Fruit fly (Drosophila melanogaster) Kc167 (cell line): ENCODE results near the gene bb8.

ENCODE experiments used
- Myc ChIP-seq: fragments of >200 bp; optimal IDR thresholded peaks from 2 replicates; lab custom pipeline; 2017; ENCODE audit warnings: missing external identifiers
- insv ChIP-seq: fragments of >200 bp; optimal IDR thresholded peaks from 3 replicates; lab custom pipeline; 2018; ENCODE audit warnings: missing external identifiers

dm6 chr3R:23296146-23296545, 6.2 kb upstream of the bb8 start:
- no peak for TF ChIP-seq insv (lab: Kevin White, UChicago)
- TF ChIP-seq Myc (lab: Kevin White, UChicago), result no peak
